Worm (Caenorhabditis elegans) whole organism, young adult: ENCODE measurements around the gene K06H6.5.

Source experiments
- ama-1 ChIP-seq, 3 experiments: fragments of 150-350 bp in 1 of 3; sonication (generic microtip) in 2 of 3; optimal IDR thresholded peaks; 2 replicates each; lab custom pipeline; 2014 to 2018; ENCODE audit warnings: missing biosample characterization in 2 of 3, missing genetic modification characterization in 2 of 3, missing genetic modification reagents in 2 of 3
- aptf-3 ChIP-seq: fragments of 200-800 bp; sonication (Bioruptor generic); IDR thresholded peaks from 2 replicates; pipeline ENCODE4 v1.3.6; 2022; ENCODE audit warnings: missing genetic modification characterization, missing compliant biosample characterization
- egl-18 ChIP-seq: fragments of 200-800 bp; sonication (Bioruptor generic); IDR thresholded peaks from 2 replicates; pipeline ENCODE4 v1.3.6; 2022; ENCODE audit warnings: missing genetic modification reagents, missing genetic modification characterization, missing compliant biosample characterization
- lin-35 ChIP-seq, 3 experiments: fragments of 150-350 bp in 2 of 3; sonication (generic microtip) in 1 of 3; optimal IDR thresholded peaks; 2 replicates each; lab custom pipeline; 2014 to 2018; ENCODE audit warnings: missing biosample characterization in 3 of 3, missing genetic modification characterization in 3 of 3, missing genetic modification reagents in 3 of 3
- nhr-27 ChIP-seq: fragments of 200-800 bp; sonication (Bioruptor generic); optimal IDR thresholded peaks from 2 replicates; lab custom pipeline; 2018; ENCODE audit warnings: mild to moderate bottlenecking, missing genetic modification characterization, moderate library complexity, missing compliant biosample characterization
- unc-62 ChIP-seq: fragments of 150-350 bp; optimal IDR thresholded peaks from 2 replicates; lab custom pipeline; 2014; ENCODE audit warnings: missing biosample characterization, missing genetic modification reagents, missing genetic modification characterization
- ztf-18 ChIP-seq: sonication (generic microtip); optimal IDR thresholded peaks from 2 replicates; lab custom pipeline; 2016; ENCODE audit warnings: missing genotype, mild to moderate bottlenecking, missing genetic modification characterization, missing compliant biosample characterization

DNA sequence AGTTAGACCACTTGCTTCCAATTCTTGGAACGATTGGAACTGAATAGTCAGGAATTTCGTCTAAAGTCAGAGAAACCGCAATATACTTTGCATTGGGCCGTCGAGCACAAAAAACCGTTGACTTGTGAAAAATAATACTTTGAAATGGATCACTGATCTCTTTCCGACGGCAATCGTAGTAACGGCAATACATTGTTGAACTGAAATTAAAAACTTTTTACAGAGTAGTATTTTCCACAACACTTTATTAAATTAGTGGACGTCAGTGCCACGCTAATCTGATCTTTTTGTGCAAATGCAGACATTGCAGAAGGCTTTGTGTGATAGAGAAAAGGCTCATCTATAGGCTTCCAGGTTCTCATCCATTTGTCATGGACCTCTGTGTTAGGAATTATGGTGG, 23.8 kb upstream of the K06H6.5 start:
- TF ChIP-seq lin-35 (GFP tag; optimal IDR thresholded peaks at IDR 0.05; lab: Kevin White, UChicago) (no peak), ama-1 (optimal IDR thresholded peaks at IDR 0.05; lab: Kevin White, UChicago) (no peak), ama-1 (GFP tag; optimal IDR thresholded peaks at IDR 0.05; lab: Kevin White, UChicago) (no peak), unc-62 (no peak), nhr-27 (no peak), egl-18 (GFP tag; lab: Robert Waterston, UW) (no peak), aptf-3 (GFP tag; lab: Robert Waterston, UW) (no peak), ztf-18 (tag; lab: Kevin White, UChicago) (no peak)
